Fruit fly (Drosophila melanogaster): ENCODE results near the gene Tmtc1.

The Tmtc1 gene

DNA sequence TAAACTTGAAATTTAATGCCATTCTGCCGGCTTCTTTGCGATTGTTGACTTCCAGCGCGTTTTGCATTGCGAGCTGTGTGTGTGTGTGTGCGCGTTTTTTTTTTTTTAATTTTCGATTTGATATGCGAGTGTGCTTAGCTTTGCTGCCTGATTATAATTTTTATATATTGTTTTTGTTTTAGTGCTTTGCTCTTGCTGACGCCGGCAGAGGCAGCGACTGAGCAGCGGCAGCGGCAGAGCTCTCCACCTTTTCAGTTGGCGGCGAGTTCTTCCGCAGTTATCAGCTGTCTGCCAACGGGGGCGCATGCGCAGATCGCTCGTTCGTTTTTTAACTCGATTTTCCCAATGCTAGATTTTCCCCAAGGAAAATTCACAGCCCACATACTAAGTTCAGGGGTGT is 58.0 kb downstream of the Tmtc1 start:
- peak; percentile 35 for TF ChIP-seq EcR (GFP tag; optimal IDR thresholded peaks at IDR 0.05)
- no peak for TF ChIP-seq rn (GFP tag; IDR thresholded peaks at IDR 0.05)
- no peak for TF ChIP-seq Pif1B (GFP tag; optimal IDR thresholded peaks at IDR 0.05)
- no peak for TF ChIP-seq CG32121 (GFP tag; IDR thresholded peaks at IDR 0.05)

DNA sequence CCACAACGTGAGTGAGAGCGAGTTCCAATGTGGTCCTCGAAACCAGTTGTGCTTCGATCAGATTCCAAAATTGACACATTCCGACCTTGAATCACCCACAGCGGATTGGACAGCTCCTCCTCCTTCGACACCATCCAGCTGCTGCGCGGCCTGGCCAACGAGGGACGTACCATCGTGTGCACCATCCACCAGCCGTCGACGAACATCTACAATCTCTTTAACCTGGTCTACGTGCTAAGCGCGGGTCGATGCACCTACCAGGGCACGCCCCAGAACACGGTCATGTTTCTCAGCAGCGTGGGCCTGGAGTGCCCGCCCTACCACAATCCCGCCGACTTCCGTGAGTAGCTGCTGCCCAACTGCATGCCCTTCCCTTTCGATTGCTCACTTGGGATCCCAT is 60.0 kb downstream of the Tmtc1 start:
- TF ChIP-seq EcR (GFP tag; optimal IDR thresholded peaks at IDR 0.05), result peak; percentile 95
- TF ChIP-seq CG13204 (GFP tag; optimal IDR thresholded peaks at IDR 0.05), result no peak
- TF ChIP-seq Pif1B (GFP tag; optimal IDR thresholded peaks at IDR 0.05), result no peak

DNA sequence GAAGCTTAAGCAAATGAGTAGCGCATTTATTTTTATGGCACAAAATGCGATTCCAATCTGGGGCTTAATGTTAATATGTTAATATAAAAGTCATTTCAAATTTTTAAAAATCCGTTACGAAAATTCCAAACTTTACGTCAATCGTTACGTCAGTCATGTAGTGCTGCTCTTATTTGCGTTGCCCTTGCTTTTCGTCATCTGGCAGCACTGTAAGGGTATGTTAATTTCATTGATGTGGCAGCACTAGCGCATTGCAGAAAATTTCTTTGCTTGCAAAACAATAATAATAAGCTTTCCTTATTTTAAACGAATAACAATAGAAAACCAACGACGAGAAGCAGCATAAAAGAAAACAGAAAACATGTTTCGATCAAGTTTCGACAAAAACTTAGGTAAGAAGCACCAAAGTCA is 62.3 kb downstream of the Tmtc1 start, which contains the start of gene Hrs:
Hrs (plus strand) TSS at position 167 of the 411 bp plus-strand sequence.
- TF ChIP-seq Snoo (tag; optimal IDR thresholded peaks at IDR 0.05) (no peak), CG17806 (tag; optimal IDR thresholded peaks at IDR 0.05) (no peak), rn (GFP tag; IDR thresholded peaks at IDR 0.05) (no peak), EcR (GFP tag; optimal IDR thresholded peaks at IDR 0.05) (peak; percentile 48), Ets98B (GFP tag; IDR thresholded peaks at IDR 0.05) (no peak), CG8159 (tag; optimal IDR thresholded peaks at IDR 0.05) (no peak), gl (tag; optimal IDR thresholded peaks at IDR 0.05) (no peak), Pif1B (GFP tag; optimal IDR thresholded peaks at IDR 0.05) (no peak)

DNA sequence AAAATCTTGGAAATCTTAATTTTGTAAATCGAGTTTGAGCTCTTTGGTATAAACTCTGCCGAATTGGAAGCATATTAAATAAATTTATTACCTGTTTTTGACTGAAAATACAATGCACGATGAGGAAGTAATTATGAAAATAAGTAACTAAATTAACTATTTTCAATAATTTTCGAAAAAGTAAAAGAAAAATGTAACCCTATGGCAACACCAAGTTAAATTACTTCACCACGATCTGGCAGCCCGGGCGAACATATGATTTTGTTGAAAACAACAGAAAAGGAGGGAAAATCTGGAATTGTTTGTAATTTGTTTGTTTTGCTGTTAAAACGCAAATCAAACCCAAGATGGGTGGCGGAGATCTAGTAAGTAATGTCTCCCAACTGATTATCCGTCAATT is 67.3 kb downstream of the Tmtc1 start, which contains the start of the genes CG9961 and Cwc25:
CG9961 (minus strand) TSS at position 83 of the 400 bp plus-strand sequence.
Cwc25 (plus strand) TSS at position 247 of the 400 bp plus-strand sequence.
- TF ChIP-seq CG10348 (GFP tag; IDR thresholded peaks at IDR 0.05), result no peak
- TF ChIP-seq CG32121 (GFP tag; IDR thresholded peaks at IDR 0.05), result no peak
- peak; percentile 20 for TF ChIP-seq CG8159 (tag; optimal IDR thresholded peaks at IDR 0.05)
- no peak for TF ChIP-seq CG34367 (tag; optimal IDR thresholded peaks at IDR 0.05)
- TF ChIP-seq CG8301 (tag; optimal IDR thresholded peaks at IDR 0.05), result no peak
- no peak for TF ChIP-seq CG15710 (tag; optimal IDR thresholded peaks at IDR 0.05)
- TF ChIP-seq CG14655 (GFP tag; optimal IDR thresholded peaks at IDR 0.05), result no peak

DNA sequence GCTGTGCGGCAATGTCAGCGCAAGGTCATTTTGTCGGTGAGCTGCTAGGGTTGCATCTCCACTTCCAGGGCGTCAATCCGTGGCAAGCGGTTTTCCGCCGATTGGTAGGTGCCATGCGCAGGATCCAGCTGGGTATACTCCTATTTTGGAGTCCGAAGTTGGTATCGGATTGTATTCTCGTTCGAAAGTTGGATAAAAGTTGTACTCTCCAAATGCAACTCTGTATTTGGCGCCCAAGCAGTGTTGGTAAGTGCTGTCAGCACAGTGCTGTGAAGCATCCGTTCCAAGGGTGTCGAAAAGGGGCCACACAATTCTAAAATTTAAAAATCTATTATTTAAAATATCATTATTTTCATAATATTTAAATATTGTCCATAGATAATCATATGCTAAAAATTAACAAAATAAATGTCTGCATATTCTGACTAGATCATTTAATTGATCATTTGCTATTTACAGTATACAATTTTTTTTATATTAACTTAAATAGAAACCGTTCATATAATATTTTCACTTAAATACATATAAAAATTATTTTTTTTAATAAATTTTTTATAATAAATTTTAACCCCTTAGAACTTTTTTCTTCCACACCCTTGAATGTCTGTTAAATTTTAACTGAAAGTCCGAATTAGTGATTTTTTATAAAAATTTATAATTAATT is 71.1 kb downstream of the Tmtc1 start:
- TF ChIP-seq CG32121 (GFP tag; IDR thresholded peaks at IDR 0.05), result peak; percentile 76; the same call in 1 of the 2 replicates
- TF ChIP-seq rn (GFP tag; IDR thresholded peaks at IDR 0.05), result peak; percentile 58
- TF ChIP-seq CG8301 (tag; optimal IDR thresholded peaks at IDR 0.05), result peak; percentile 63
- TF ChIP-seq CG15710 (tag; optimal IDR thresholded peaks at IDR 0.05), result peak; percentile 88
- TF ChIP-seq CG17806 (tag; optimal IDR thresholded peaks at IDR 0.05), result peak; percentile 75
- peak; percentile 56 for TF ChIP-seq CG12605 (GFP tag; IDR thresholded peaks at IDR 0.05)
- peak; percentile 64 for TF ChIP-seq CG34367 (tag; optimal IDR thresholded peaks at IDR 0.05)
- TF ChIP-seq gl (tag; optimal IDR thresholded peaks at IDR 0.05), result peak; percentile 52
- TF ChIP-seq CG4496 (GFP tag; IDR thresholded peaks at IDR 0.05), result peak; percentile 87
- no peak for TF ChIP-seq CG14655 (GFP tag; optimal IDR thresholded peaks at IDR 0.05)
- TF ChIP-seq Pif1A (GFP tag; optimal IDR thresholded peaks at IDR 0.05), result no peak
- TF ChIP-seq CG10348 (GFP tag; IDR thresholded peaks at IDR 0.05), result 0 out of 2 replicates have a peak, but pooled peaks have one; percentile 13
- peak; percentile 56 for TF ChIP-seq EcR (GFP tag; optimal IDR thresholded peaks at IDR 0.05)
- peak; percentile 85 for TF ChIP-seq Snoo (tag; optimal IDR thresholded peaks at IDR 0.05)
- TF ChIP-seq CG8159 (tag; optimal IDR thresholded peaks at IDR 0.05), result peak; percentile 91
- peak; percentile 87 for TF ChIP-seq fd96Ca (GFP tag; IDR thresholded peaks at IDR 0.05)
- no peak for TF ChIP-seq Pif1B (GFP tag; optimal IDR thresholded peaks at IDR 0.05)
- no peak for TF ChIP-seq CG13204 (GFP tag; optimal IDR thresholded peaks at IDR 0.05)
- peak; percentile 81 for TF ChIP-seq Ets98B (GFP tag; IDR thresholded peaks at IDR 0.05)
- peak; percentile 82 for TF ChIP-seq CG9948 (tag; optimal IDR thresholded peaks at IDR 0.05)
- no peak for TF ChIP-seq D1 (tag; optimal IDR thresholded peaks at IDR 0.05)

DNA sequence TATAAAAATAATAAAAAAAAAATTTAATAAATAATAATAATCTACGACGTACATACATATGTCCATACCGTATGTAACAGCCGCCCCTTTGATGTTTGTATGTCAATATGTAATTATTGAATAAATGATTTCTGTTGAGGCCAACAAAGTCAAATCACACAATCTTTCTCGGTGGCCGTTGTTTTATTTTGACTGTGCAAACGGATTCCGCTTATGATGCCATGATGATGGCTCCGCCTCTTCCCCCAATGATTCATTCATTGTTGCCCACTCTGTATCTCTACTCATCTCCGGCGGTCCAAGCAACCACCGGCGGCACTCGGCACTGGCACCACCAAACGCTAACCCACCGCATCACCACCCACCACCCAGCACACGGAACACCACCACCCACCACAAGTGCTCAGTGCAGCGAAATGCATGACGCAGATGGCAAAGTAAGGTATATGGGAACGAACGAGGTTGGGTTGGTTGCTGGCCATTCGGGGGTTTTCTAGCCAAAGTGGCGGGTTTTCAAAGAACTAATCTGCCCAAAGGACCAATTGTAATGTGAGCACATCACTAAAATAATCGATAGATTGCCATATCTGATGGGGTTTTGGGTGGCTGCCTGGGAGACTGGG is 71.7 kb downstream of the Tmtc1 start:
- TF ChIP-seq CG12605 (GFP tag; IDR thresholded peaks at IDR 0.05) (no peak), CG13204 (GFP tag; optimal IDR thresholded peaks at IDR 0.05) (peak; percentile 57)

DNA sequence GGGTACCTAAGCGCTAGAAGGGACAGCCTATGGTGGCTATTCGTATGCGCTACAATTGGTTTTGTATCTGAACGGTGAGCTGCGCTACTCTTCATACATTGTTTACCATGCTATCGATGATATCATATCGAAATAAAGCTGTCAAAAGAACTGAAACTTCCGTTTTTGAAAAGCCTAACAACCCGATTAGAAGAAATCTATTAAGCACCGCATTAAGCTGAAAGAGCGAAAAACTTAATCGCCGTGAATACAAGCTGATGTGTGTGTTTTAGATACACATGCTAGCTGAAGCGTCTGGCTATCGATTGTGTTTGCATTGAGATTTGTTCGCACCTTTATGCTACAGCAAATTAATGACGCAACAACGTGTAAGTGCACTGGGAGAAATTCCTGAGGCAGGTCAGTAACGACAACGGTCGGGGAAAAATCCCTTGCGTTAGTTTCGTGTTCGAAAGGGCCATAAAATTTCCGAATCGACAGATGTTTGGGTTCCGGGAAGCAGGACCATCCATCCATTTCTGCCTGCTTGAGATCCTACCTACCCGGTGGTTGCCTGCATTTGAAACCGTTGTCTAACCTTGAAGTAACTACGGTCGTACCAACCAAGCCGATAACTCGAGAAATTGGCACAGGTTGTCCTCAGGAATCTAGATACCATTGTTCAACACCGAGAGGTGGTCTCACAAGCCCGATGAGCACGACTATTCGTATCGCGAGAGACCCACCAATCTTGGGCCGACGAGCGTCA is 73.0 kb downstream of the Tmtc1 start:
- TF ChIP-seq CG14655 (GFP tag; optimal IDR thresholded peaks at IDR 0.05) (peak; percentile 88), CG8159 (tag; optimal IDR thresholded peaks at IDR 0.05) (peak; percentile 41), CG12605 (GFP tag; IDR thresholded peaks at IDR 0.05) (no peak), CG13204 (GFP tag; optimal IDR thresholded peaks at IDR 0.05) (no peak), CG8301 (tag; optimal IDR thresholded peaks at IDR 0.05) (peak; percentile 86), CG17806 (tag; optimal IDR thresholded peaks at IDR 0.05) (peak; percentile 49), D1 (tag; optimal IDR thresholded peaks at IDR 0.05) (no peak), CG4496 (GFP tag; IDR thresholded peaks at IDR 0.05) (no peak), Pif1B (GFP tag; optimal IDR thresholded peaks at IDR 0.05) (peak; percentile 41), gl (tag; optimal IDR thresholded peaks at IDR 0.05) (no peak), rn (GFP tag; IDR thresholded peaks at IDR 0.05) (no peak), CG32121 (GFP tag; IDR thresholded peaks at IDR 0.05) (no peak), CG34367 (tag; optimal IDR thresholded peaks at IDR 0.05) (peak; percentile 7), fd96Ca (GFP tag; IDR thresholded peaks at IDR 0.05) (no peak), CG15710 (tag; optimal IDR thresholded peaks at IDR 0.05) (peak; percentile 22), CG10348 (GFP tag; IDR thresholded peaks at IDR 0.05) (no peak), Pif1A (GFP tag; optimal IDR thresholded peaks at IDR 0.05) (peak; percentile 47), EcR (GFP tag; optimal IDR thresholded peaks at IDR 0.05) (no peak), Ets98B (GFP tag; IDR thresholded peaks at IDR 0.05) (no peak), Snoo (tag; optimal IDR thresholded peaks at IDR 0.05) (peak; percentile 19), CG9948 (tag; optimal IDR thresholded peaks at IDR 0.05) (peak; percentile 67)

All from whole organism, pupa.